Worm (Caenorhabditis elegans) whole organism, L3 larva: ENCODE data around the gene K08D9.4.

Source experiments
- R02D3.7 ChIP-seq: fragments of 150-350 bp; optimal IDR thresholded peaks from 2 replicates; lab custom pipeline; 2014; ENCODE audit warnings: missing biosample characterization, missing genetic modification characterization
- ceh-16 ChIP-seq: sonication (generic microtip); optimal IDR thresholded peaks from 2 replicates; lab custom pipeline; 2017; ENCODE audit warnings: missing biosample characterization, missing genetic modification characterization
- egl-5 ChIP-seq: fragments of 150-350 bp; optimal IDR thresholded peaks from 2 replicates; lab custom pipeline; 2017; ENCODE audit warnings: missing biosample characterization, missing genetic modification reagents, missing genetic modification characterization, inconsistent platforms
- elt-1 ChIP-seq: fragments of 150-350 bp; optimal IDR thresholded peaks from 2 replicates; lab custom pipeline; 2014; ENCODE audit warnings: missing biosample characterization, missing genetic modification characterization
- fos-1 ChIP-seq: fragments of 150-350 bp; optimal IDR thresholded peaks from 2 replicates; lab custom pipeline; 2014; ENCODE audit warnings: missing biosample characterization, missing genetic modification characterization
- nhr-11 ChIP-seq: fragments of 150-350 bp; optimal IDR thresholded peaks from 2 replicates; lab custom pipeline; 2014; ENCODE audit warnings: missing biosample characterization, missing genetic modification characterization
- ztf-4 ChIP-seq: fragments of 150-350 bp; optimal IDR thresholded peaks from 2 replicates; lab custom pipeline; 2014; ENCODE audit warnings: missing biosample characterization, missing genetic modification characterization

- TF ChIP-seq nhr-11 (tag; lab: Kevin White, UChicago), result no peak
- TF ChIP-seq egl-5 (tag; lab: Kevin White, UChicago), result no peak
- no peak for TF ChIP-seq R02D3.7
- no peak for TF ChIP-seq ceh-16 (tag; lab: Kevin White, UChicago)
- TF ChIP-seq elt-1 (tag; lab: Kevin White, UChicago), result no peak
- TF ChIP-seq ztf-4 (tag; lab: Kevin White, UChicago), result no peak
- TF ChIP-seq fos-1, result no peak
These were observed 8.7 kb upstream of the K08D9.4 start for ce11 chrV:3208940-3209339.
